Fruit fly (Drosophila melanogaster) whole organism, prepupa: ENCODE measurements around the gene dmrt99B.
A peak's percentile ranks its signal among the peaks of the same experiment; 100 is the strongest.

Experiments used
- Blimp-1 ChIP-seq: fragments of 200-800 bp; sonication (Bioruptor generic); optimal IDR thresholded peaks from 3 replicates; lab custom pipeline; 2017; ENCODE audit warnings: missing biosample characterization, missing genetic modification characterization, mild to moderate bottlenecking, moderate library complexity, missing genetic modification reagents
- CG10631 ChIP-seq: fragments of 200-800 bp; sonication (Bioruptor generic); optimal IDR thresholded peaks from 2 replicates; lab custom pipeline; 2016; ENCODE audit warnings: missing biosample characterization, missing genetic modification characterization
- CG10669 ChIP-seq: fragments of 200-800 bp; sonication (Bioruptor generic); optimal IDR thresholded peaks from 3 replicates; lab custom pipeline; 2018; ENCODE audit warnings: missing biosample characterization, mild to moderate bottlenecking, missing genetic modification characterization, moderate library complexity
- CG11902 ChIP-seq: fragments of 200-800 bp; sonication (Bioruptor generic); optimal IDR thresholded peaks from 3 replicates; lab custom pipeline; 2016; ENCODE audit warnings: missing biosample characterization, missing genetic modification characterization
- CG15336 ChIP-seq: fragments of 200-800 bp; sonication (Bioruptor generic); IDR thresholded peaks from 2 replicates; pipeline ENCODE4 v1.3.6; 2022; ENCODE audit warnings: missing biosample characterization, missing genetic modification characterization
- CG16779 ChIP-seq: fragments of 200-800 bp; sonication (Bioruptor generic); optimal IDR thresholded peaks from 3 replicates; lab custom pipeline; 2017; ENCODE audit warnings: missing biosample characterization, mild to moderate bottlenecking, missing genetic modification characterization
- CG31627 ChIP-seq: fragments of 200-800 bp; sonication (Bioruptor generic); optimal IDR thresholded peaks from 3 replicates; lab custom pipeline; 2016; ENCODE audit warnings: missing biosample characterization, missing genetic modification characterization
- CG32006 ChIP-seq: fragments of 200-800 bp; sonication (Bioruptor generic); optimal IDR thresholded peaks from 3 replicates; lab custom pipeline; 2017; ENCODE audit warnings: missing biosample characterization, mild to moderate bottlenecking, missing genetic modification characterization
- CG3919 ChIP-seq: fragments of 200-800 bp; sonication (Bioruptor generic); optimal IDR thresholded peaks from 3 replicates; lab custom pipeline; 2016; ENCODE audit warnings: missing biosample characterization, missing genetic modification characterization
- CG4318 ChIP-seq: fragments of 200-800 bp; sonication (Bioruptor generic); optimal IDR thresholded peaks from 3 replicates; lab custom pipeline; 2017; ENCODE audit warnings: missing biosample characterization, mild to moderate bottlenecking, missing genetic modification characterization
- CG6163 ChIP-seq: fragments of 200-800 bp; sonication (Bioruptor generic); IDR thresholded peaks from 3 replicates; pipeline ENCODE4 v1.3.6; 2022; ENCODE audit warnings: missing biosample characterization, missing genetic modification characterization
- CG6276 ChIP-seq: fragments of 200-800 bp; sonication (Bioruptor generic); optimal IDR thresholded peaks from 2 replicates; lab custom pipeline; 2017; ENCODE audit warnings: missing biosample characterization, mild to moderate bottlenecking, missing genetic modification characterization
- CG6792 ChIP-seq: fragments of 200-800 bp; sonication (Bioruptor generic); optimal IDR thresholded peaks from 3 replicates; lab custom pipeline; 2016; ENCODE audit warnings: missing biosample characterization, missing genetic modification characterization
- CG6808 ChIP-seq: fragments of 200-800 bp; sonication (Bioruptor generic); optimal IDR thresholded peaks from 3 replicates; lab custom pipeline; 2017; ENCODE audit warnings: missing biosample characterization, missing genetic modification characterization, mild to moderate bottlenecking, moderate library complexity, missing genetic modification reagents
- CG6854 ChIP-seq: fragments of 200-800 bp; sonication (Bioruptor generic); optimal IDR thresholded peaks from 2 replicates; lab custom pipeline; 2017; ENCODE audit warnings: missing biosample characterization, mild to moderate bottlenecking, missing genetic modification characterization
- CG7368 ChIP-seq: fragments of 200-800 bp; sonication (Bioruptor generic); optimal IDR thresholded peaks from 3 replicates; lab custom pipeline; 2016; ENCODE audit warnings: missing biosample characterization, missing genetic modification characterization
- CG8119 ChIP-seq: fragments of 200-800 bp; sonication (Bioruptor generic); IDR thresholded peaks from 3 replicates; pipeline ENCODE4 v1.3.6; 2022; ENCODE audit warnings: missing biosample characterization, missing genetic modification characterization
- CG8319 ChIP-seq: fragments of 200-800 bp; sonication (Bioruptor generic); optimal IDR thresholded peaks from 3 replicates; lab custom pipeline; 2016; ENCODE audit warnings: missing biosample characterization, missing genetic modification characterization
- CG9139 ChIP-seq: fragments of 200-800 bp; sonication (Bioruptor generic); optimal IDR thresholded peaks from 3 replicates; lab custom pipeline; 2017; ENCODE audit warnings: missing biosample characterization, mild to moderate bottlenecking, missing genetic modification characterization
- Eip75B ChIP-seq: fragments of 200-800 bp; sonication (Bioruptor generic); optimal IDR thresholded peaks from 3 replicates; lab custom pipeline; 2016; ENCODE audit warnings: missing biosample characterization, missing genetic modification characterization
- Eip78C ChIP-seq: fragments of 200-800 bp; sonication (Bioruptor generic); peaks from one replicate; lab custom pipeline; 2016; ENCODE audit warnings: missing biosample characterization, missing genetic modification characterization
- Eip93F ChIP-seq: fragments of 200-800 bp; sonication (Bioruptor generic); optimal IDR thresholded peaks from 2 replicates; lab custom pipeline; 2016; ENCODE audit warnings: missing biosample characterization, mild to moderate bottlenecking, missing genetic modification characterization
- Ets21C ChIP-seq: fragments of 200-800 bp; sonication (Bioruptor generic); optimal IDR thresholded peaks from 3 replicates; lab custom pipeline; 2016; ENCODE audit warnings: missing biosample characterization, missing genetic modification characterization
- Gug ChIP-seq: fragments of 200-800 bp; sonication (Bioruptor generic); IDR thresholded peaks from 2 replicates; pipeline ENCODE4 v1.3.6; 2022; ENCODE audit warnings: missing biosample characterization, missing genetic modification characterization
- Hr39 ChIP-seq: fragments of 200-800 bp; sonication (Bioruptor generic); optimal IDR thresholded peaks from 2 replicates; lab custom pipeline; 2016; ENCODE audit warnings: missing biosample characterization, missing genetic modification characterization
- Lpt ChIP-seq: fragments of 200-800 bp; sonication (Bioruptor generic); optimal IDR thresholded peaks from 3 replicates; lab custom pipeline; 2016; ENCODE audit warnings: missing biosample characterization, missing genetic modification characterization
- Met ChIP-seq: fragments of 200-800 bp; sonication (Bioruptor generic); optimal IDR thresholded peaks from 3 replicates; lab custom pipeline; 2016; ENCODE audit warnings: missing biosample characterization, missing genetic modification characterization
- OdsH ChIP-seq: fragments of 200-800 bp; sonication (Bioruptor generic); optimal IDR thresholded peaks from 3 replicates; lab custom pipeline; 2016; ENCODE audit warnings: missing biosample characterization, missing genetic modification characterization
- Sox102F ChIP-seq: fragments of 200-800 bp; sonication (Bioruptor generic); optimal IDR thresholded peaks from 2 replicates; lab custom pipeline; 2016; ENCODE audit warnings: missing biosample characterization, mild to moderate bottlenecking, missing genetic modification characterization
- Sox14 ChIP-seq: fragments of 200-800 bp; sonication (Bioruptor generic); optimal IDR thresholded peaks from 3 replicates; lab custom pipeline; 2016; ENCODE audit warnings: missing biosample characterization, missing genetic modification characterization
- Sox15 ChIP-seq: fragments of 200-800 bp; sonication (Bioruptor generic); optimal IDR thresholded peaks from 3 replicates; lab custom pipeline; 2016; ENCODE audit warnings: missing biosample characterization, missing genetic modification characterization
- acj6 ChIP-seq: fragments of 200-800 bp; sonication (Bioruptor generic); optimal IDR thresholded peaks from 3 replicates; lab custom pipeline; 2016; ENCODE audit warnings: missing biosample characterization, missing genetic modification characterization
- cyc ChIP-seq: fragments of 200-800 bp; sonication (Bioruptor generic); optimal IDR thresholded peaks from 3 replicates; lab custom pipeline; 2016; ENCODE audit warnings: missing biosample characterization, missing genetic modification characterization
- dsx ChIP-seq: fragments of 200-800 bp; optimal IDR thresholded peaks from 3 replicates; lab custom pipeline; 2019; ENCODE audit warnings: missing biosample characterization, mild to moderate bottlenecking, missing genetic modification characterization, moderate library complexity; ENCODE audit not compliant: poor library complexity, severe bottlenecking
- eg ChIP-seq: fragments of 200-800 bp; sonication (Bioruptor generic); IDR thresholded peaks from 3 replicates; pipeline ENCODE4 v1.3.6; 2022; ENCODE audit warnings: missing biosample characterization, missing genetic modification characterization
- esn ChIP-seq: fragments of 200-800 bp; sonication (Bioruptor generic); optimal IDR thresholded peaks from 2 replicates; lab custom pipeline; 2016; ENCODE audit warnings: missing biosample characterization, mild to moderate bottlenecking, missing genetic modification characterization, moderate library complexity
- fd59A ChIP-seq: fragments of 200-800 bp; sonication (Bioruptor generic); optimal IDR thresholded peaks from 2 replicates; lab custom pipeline; 2017; ENCODE audit warnings: missing biosample characterization, mild to moderate bottlenecking, missing genetic modification characterization, missing genetic modification reagents
- fkh ChIP-seq: fragments of 200-800 bp; sonication (Bioruptor generic); optimal IDR thresholded peaks from 3 replicates; lab custom pipeline; 2017; ENCODE audit warnings: missing biosample characterization, mild to moderate bottlenecking, missing genetic modification characterization, moderate library complexity
- lz ChIP-seq: fragments of 200-800 bp; sonication (Bioruptor generic); optimal IDR thresholded peaks from 3 replicates; lab custom pipeline; 2016; ENCODE audit warnings: missing biosample characterization, missing genetic modification characterization
- net ChIP-seq: fragments of 200-800 bp; sonication (Bioruptor generic); optimal IDR thresholded peaks from 3 replicates; lab custom pipeline; 2016; ENCODE audit warnings: missing biosample characterization, missing genetic modification characterization
- pdm3 ChIP-seq: fragments of 200-800 bp; sonication (Bioruptor generic); optimal IDR thresholded peaks from 3 replicates; lab custom pipeline; 2016; ENCODE audit warnings: missing biosample characterization, missing genetic modification characterization
- salr ChIP-seq, 2 experiments: fragments of 200-800 bp; sonication (Bioruptor generic); optimal IDR thresholded peaks; 3 replicates each; lab custom pipeline; 2016 to 2018; ENCODE audit warnings: missing biosample characterization in 2 of 2, missing genetic modification characterization in 2 of 2, mild to moderate bottlenecking in 1 of 2
- spab ChIP-seq: fragments of 200-800 bp; sonication (Bioruptor generic); optimal IDR thresholded peaks from 2 replicates; lab custom pipeline; 2017; ENCODE audit warnings: missing biosample characterization, mild to moderate bottlenecking, missing genetic modification characterization, missing genetic modification reagents
- ss ChIP-seq, 2 experiments: fragments of 200-800 bp; sonication (Bioruptor generic); optimal IDR thresholded peaks; 2 replicates in 1 of 2; 3 replicates in 1 of 2; lab custom pipeline; 2017 to 2018; ENCODE audit warnings: mild to moderate bottlenecking in 2 of 2, missing biosample characterization in 2 of 2, missing genetic modification characterization in 2 of 2, moderate library complexity in 1 of 2
- svp ChIP-seq: fragments of 200-800 bp; sonication (Bioruptor generic); peaks from one replicate; lab custom pipeline; 2016; ENCODE audit warnings: missing biosample characterization, missing genetic modification characterization
- topi ChIP-seq: fragments of 200-800 bp; sonication (Bioruptor generic); optimal IDR thresholded peaks from 3 replicates; lab custom pipeline; 2016; ENCODE audit warnings: missing biosample characterization, missing genetic modification characterization

Gene dmrt99B

dm6 chr3R:29716043-29716781 is 23.8 kb downstream of the dmrt99B start:
- TF ChIP-seq CG10631 (GFP tag; lab: Kevin White, UChicago): no peak
- peak; percentile 36 for TF ChIP-seq Eip78C (GFP tag; lab: Kevin White, UChicago)
- no peak for TF ChIP-seq salr (GFP tag; optimal IDR thresholded peaks at IDR 0.05; lab: Kevin White, UChicago)
- TF ChIP-seq OdsH (GFP tag; lab: Kevin White, UChicago): peak; percentile 6
- peak; percentile 5 for TF ChIP-seq CG3919 (GFP tag; lab: Kevin White, UChicago)
- TF ChIP-seq ss (GFP tag; optimal IDR thresholded peaks at IDR 0.05; lab: Kevin White, UChicago): no peak
- no peak for TF ChIP-seq Hr39 (GFP tag; lab: Kevin White, UChicago)
- TF ChIP-seq pdm3 (GFP tag; lab: Kevin White, UChicago): no peak
- no peak for TF ChIP-seq CG6792 (GFP tag; lab: Kevin White, UChicago)
- TF ChIP-seq acj6 (GFP tag; lab: Kevin White, UChicago): no peak
- TF ChIP-seq spab: no peak

DNA sequence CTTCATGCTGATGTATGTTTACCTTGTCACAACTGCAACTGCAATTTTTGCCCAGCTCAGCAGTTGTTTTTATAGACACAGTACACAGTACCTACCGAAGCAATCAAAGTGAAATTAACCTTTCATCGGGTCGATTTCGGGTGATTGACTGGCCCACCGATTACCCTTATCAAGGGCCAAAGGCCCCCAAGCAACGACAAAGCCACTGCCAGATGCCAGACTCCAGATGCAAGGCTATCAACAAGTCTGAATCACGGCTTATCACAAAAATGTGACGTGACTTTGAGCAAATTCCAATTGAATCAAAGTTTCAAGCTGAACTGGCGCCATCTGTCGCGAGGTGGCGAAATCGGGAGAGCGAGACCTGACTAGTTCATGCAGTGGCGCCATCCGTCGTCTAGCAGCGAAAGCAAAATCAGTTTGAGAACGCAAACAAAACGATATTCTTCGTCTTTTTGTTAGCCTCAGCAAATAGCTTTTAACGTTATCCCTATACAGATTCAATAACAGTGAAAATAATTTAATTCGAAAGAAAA is 24.5 kb downstream of the dmrt99B start, which contains the start of gene Obp99b:
TSS of gene Obp99b (minus strand) at position 115 of the 536 bp plus-strand sequence.
- TF ChIP-seq CG6276 (GFP tag; lab: Kevin White, UChicago) (peak; percentile 48), CG6792 (GFP tag; lab: Kevin White, UChicago) (peak; percentile 44), Eip93F (GFP tag; lab: Kevin White, UChicago) (no peak), Lpt (GFP tag; lab: Kevin White, UChicago) (peak; percentile 41), esn (GFP tag; lab: Kevin White, UChicago) (peak; percentile 69), CG3919 (GFP tag; lab: Kevin White, UChicago) (peak; percentile 91), fkh (peak; percentile 43), CG10631 (GFP tag; lab: Kevin White, UChicago) (no peak), CG11902 (GFP tag; lab: Kevin White, UChicago) (peak; percentile 7), pdm3 (GFP tag; lab: Kevin White, UChicago) (peak; percentile 79), CG6808 (GFP tag; lab: Kevin White, UChicago) (peak; percentile 68), cyc (GFP tag; lab: Kevin White, UChicago) (peak; percentile 61), svp (GFP tag; lab: Kevin White, UChicago) (peak; percentile 100), CG31627 (GFP tag; lab: Kevin White, UChicago) (peak; percentile 58), Gug (GFP tag; lab: Robert Waterston, UW) (peak; percentile 41; the same call in 1 of the 2 replicates), Sox15 (GFP tag; lab: Kevin White, UChicago) (no peak), CG6163 (GFP tag; lab: Robert Waterston, UW) (peak; percentile 80), fd59A (GFP tag; lab: Kevin White, UChicago) (peak; percentile 68), ss (GFP tag; optimal IDR thresholded peaks at IDR 0.05; lab: Kevin White, UChicago) (peak; percentile 51 to 80), CG16779 (tag; lab: Kevin White, UChicago) (peak; percentile 46), Blimp-1 (no peak), Sox14 (GFP tag; lab: Kevin White, UChicago) (peak; percentile 72), CG7368 (GFP tag; lab: Kevin White, UChicago) (peak; percentile 78), net (GFP tag; lab: Kevin White, UChicago) (peak; percentile 80), Met (GFP tag; lab: Kevin White, UChicago) (peak; percentile 77), Sox102F (GFP tag; lab: Kevin White, UChicago) (peak; percentile 41), CG32006 (GFP tag; lab: Kevin White, UChicago) (peak; percentile 60), topi (GFP tag; lab: Kevin White, UChicago) (peak; percentile 66), dsx (peak; percentile 34), eg (GFP tag; lab: Robert Waterston, UW) (peak; percentile 76), Eip78C (GFP tag; lab: Kevin White, UChicago) (peak; percentile 91), acj6 (GFP tag; lab: Kevin White, UChicago) (peak; percentile 78), CG8119 (GFP tag; lab: Robert Waterston, UW) (peak; percentile 29; the same call in 1 of the 3 replicates), CG9139 (peak; percentile 48), CG4318 (GFP tag; lab: Kevin White, UChicago) (peak; percentile 5), Eip75B (GFP tag; lab: Kevin White, UChicago) (peak; percentile 78), CG6854 (GFP tag; lab: Kevin White, UChicago) (no peak), lz (GFP tag; lab: Kevin White, UChicago) (peak; percentile 63), CG10669 (GFP tag; lab: Kevin White, UChicago) (peak; percentile 68), CG15336 (GFP tag; lab: Robert Waterston, UW) (peak; percentile 50), Ets21C (GFP tag; lab: Kevin White, UChicago) (no peak), OdsH (GFP tag; lab: Kevin White, UChicago) (peak; percentile 79), CG8319 (GFP tag; lab: Kevin White, UChicago) (peak; percentile 60)
